Fruit fly (Drosophila melanogaster): ENCODE measurements around the gene CG13361.

Gene CG13361

DNA sequence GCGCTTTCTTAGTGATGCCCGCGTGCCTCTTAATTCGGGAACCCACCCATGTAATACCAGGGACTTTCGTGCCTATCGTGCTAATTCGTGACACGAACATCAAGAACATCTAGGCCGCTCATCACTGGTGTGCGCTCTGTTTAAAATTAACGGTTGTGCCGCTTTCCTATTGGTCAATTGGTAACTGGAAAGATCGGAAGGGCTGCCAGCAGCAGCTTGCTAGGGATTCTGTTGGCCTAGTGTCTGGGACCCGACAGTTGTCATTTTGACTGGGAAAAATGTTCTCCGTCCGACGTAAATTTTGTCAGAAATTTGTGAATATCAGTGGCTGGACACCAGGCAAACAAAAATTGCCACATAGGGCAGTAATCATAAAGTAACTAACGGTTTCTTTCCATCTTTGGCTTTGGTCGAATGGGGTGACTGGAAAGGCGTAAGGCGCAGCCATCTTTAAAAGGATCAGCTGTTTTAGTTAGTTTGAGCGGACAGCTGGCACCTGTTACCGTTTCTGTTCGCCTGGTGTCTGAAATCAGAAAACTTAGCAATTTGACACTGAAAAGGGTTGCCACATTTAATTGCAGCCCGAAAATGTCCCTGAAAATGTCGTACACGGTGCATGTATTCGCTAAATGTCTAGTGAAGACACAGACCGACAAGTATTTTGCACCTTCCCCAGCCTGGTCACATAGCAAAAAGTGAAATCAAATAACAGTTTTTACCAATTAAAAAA lies 5.6 kb upstream of the CG13361 start, which contains the start of gene CG5273 (continued):
- TF ChIP-seq E2f2 (GFP tag; IDR thresholded peaks at IDR 0.05) = peak; percentile 51
- peak; percentile 46 for TF ChIP-seq Dref (GFP tag; IDR thresholded peaks at IDR 0.05)
- peak; percentile 37 for TF ChIP-seq CG12391 (tag; optimal IDR thresholded peaks at IDR 0.05)
- TF ChIP-seq Nf-YC (tag; optimal IDR thresholded peaks at IDR 0.05) = peak; percentile 99
- TF ChIP-seq oc (tag; optimal IDR thresholded peaks at IDR 0.05) = peak; percentile 11
- no peak for TF ChIP-seq twi (tag; optimal IDR thresholded peaks at IDR 0.05)
- TF ChIP-seq wek (GFP tag; optimal IDR thresholded peaks at IDR 0.05) = no peak
- peak; percentile 66 for TF ChIP-seq B-H2 (GFP tag; optimal IDR thresholded peaks at IDR 0.05)
- TF ChIP-seq CG3995 (GFP tag; optimal IDR thresholded peaks at IDR 0.05) = peak; percentile 40
- no peak for TF ChIP-seq Ssrp (tag; optimal IDR thresholded peaks at IDR 0.05)
- no peak for TF ChIP-seq danr (GFP tag; IDR thresholded peaks at IDR 0.05)
- TF ChIP-seq chm (GFP tag; IDR thresholded peaks at IDR 0.05) = peak; percentile 62; the same call in 1 of the 2 replicates
- peak; percentile 34 for TF ChIP-seq CG2712 (tag; optimal IDR thresholded peaks at IDR 0.05)
- peak; percentile 77 for TF ChIP-seq CG8290 (GFP tag; optimal IDR thresholded peaks at IDR 0.05)
- TF ChIP-seq CG8290 (tag; optimal IDR thresholded peaks at IDR 0.05) = peak; percentile 15 to 93
- no peak for TF ChIP-seq CG12236 (GFP tag; optimal IDR thresholded peaks at IDR 0.05)
- no peak for TF ChIP-seq wdn (GFP tag; IDR thresholded peaks at IDR 0.05)
- peak; percentile 34 for TF ChIP-seq vvl (GFP tag; IDR thresholded peaks at IDR 0.05)
- TF ChIP-seq TFAM (GFP tag; optimal IDR thresholded peaks at IDR 0.05) = no peak
- peak; percentile 60 for TF ChIP-seq CG13624 (GFP tag; optimal IDR thresholded peaks at IDR 0.05)
- TF ChIP-seq D19B (GFP tag; optimal IDR thresholded peaks at IDR 0.05) = no peak
- peak; percentile 78 for TF ChIP-seq CTCF (GFP tag; optimal IDR thresholded peaks at IDR 0.05)
- no peak for TF ChIP-seq PHDP (tag; optimal IDR thresholded peaks at IDR 0.05)
- peak; percentile 33 for TF ChIP-seq salm (tag; optimal IDR thresholded peaks at IDR 0.05)
- TF ChIP-seq CG12299 (tag; optimal IDR thresholded peaks at IDR 0.05) = no peak
- TF ChIP-seq CG11085 (GFP tag; IDR thresholded peaks at IDR 0.05) = no peak
- TF ChIP-seq esg (GFP tag; conservative IDR thresholded peaks at IDR 0.05) = no peak
- TF ChIP-seq CG10462 (GFP tag; optimal IDR thresholded peaks at IDR 0.05) = peak; percentile 84
- TF ChIP-seq CG1792 (GFP tag; optimal IDR thresholded peaks at IDR 0.05) = no peak
- TF ChIP-seq CG2199 (GFP tag; IDR thresholded peaks at IDR 0.05) = no peak
- peak; percentile 24 for TF ChIP-seq CG2678 (tag; optimal IDR thresholded peaks at IDR 0.05)
- TF ChIP-seq CG4328 (GFP tag; optimal IDR thresholded peaks at IDR 0.05) = peak; percentile 23
- no peak for TF ChIP-seq grn (GFP tag; optimal IDR thresholded peaks at IDR 0.05)
- TF ChIP-seq onecut (GFP tag; IDR thresholded peaks at IDR 0.05) = no peak
- no peak for TF ChIP-seq CG11696 (GFP tag; IDR thresholded peaks at IDR 0.05)
- peak; percentile 79 for TF ChIP-seq MBD-R2 (GFP tag; IDR thresholded peaks at IDR 0.05)
- TF ChIP-seq gsb (GFP tag; IDR thresholded peaks at IDR 0.05) = no peak
- TF ChIP-seq CG6689 (GFP tag; IDR thresholded peaks at IDR 0.05) = no peak
- no peak for TF ChIP-seq Antp (GFP tag; optimal IDR thresholded peaks at IDR 0.05)
- TF ChIP-seq tx (GFP tag; optimal IDR thresholded peaks at IDR 0.05) = peak; percentile 1
- no peak for TF ChIP-seq CG17829 (tag; optimal IDR thresholded peaks at IDR 0.05)
- TF ChIP-seq Tbp (GFP tag; optimal IDR thresholded peaks at IDR 0.05) = no peak
- no peak for TF ChIP-seq bowl (GFP tag; IDR thresholded peaks at IDR 0.05)
- peak; percentile 37; the same call in 1 of the 3 replicates for TF ChIP-seq so (GFP tag; IDR thresholded peaks at IDR 0.05)
- TF ChIP-seq peb (GFP tag; IDR thresholded peaks at IDR 0.05) = no peak
- peak; percentile 60 for TF ChIP-seq gro (GFP tag; optimal IDR thresholded peaks at IDR 0.05)
- no peak for TF ChIP-seq ara (GFP tag; IDR thresholded peaks at IDR 0.05)
- TF ChIP-seq CG30403 (GFP tag; optimal IDR thresholded peaks at IDR 0.05) = no peak
- TF ChIP-seq p53 (GFP tag; optimal IDR thresholded peaks at IDR 0.05) = peak; percentile 39
- TF ChIP-seq CG17912 (GFP tag; optimal IDR thresholded peaks at IDR 0.05) = peak; percentile 6
- TF ChIP-seq Sox100B (GFP tag; optimal IDR thresholded peaks at IDR 0.05) = no peak
- TF ChIP-seq fd102C (GFP tag; optimal IDR thresholded peaks at IDR 0.05) = peak; percentile 22
- no peak for TF ChIP-seq Lim3 (GFP tag; IDR thresholded peaks at IDR 0.05)

All from whole organism, embryonic.